Worm (Caenorhabditis elegans) whole organism, L4 larva: ENCODE data around the gene R09E12.9.

Experiments
- ZK337.2 ChIP-seq: fragments of 200-800 bp; sonication (Bioruptor generic); IDR thresholded peaks from 2 replicates; pipeline ENCODE4 v1.3.6; 2022; ENCODE audit warnings: missing genetic modification reagents, missing genetic modification characterization, missing compliant biosample characterization
- aly-2 ChIP-seq: sonication (generic microtip); optimal IDR thresholded peaks from 2 replicates; lab custom pipeline; 2018; ENCODE audit warnings: missing biosample characterization, missing genetic modification characterization
- ctbp-1 ChIP-seq: fragments of 200-800 bp; sonication (Bioruptor generic); IDR thresholded peaks from 2 replicates; pipeline ENCODE4 v1.3.6; 2022; ENCODE audit warnings: missing genetic modification reagents, missing genetic modification characterization, missing compliant biosample characterization
- hif-1 ChIP-seq, 2 experiments: sonication (generic microtip); optimal IDR thresholded peaks; 2 replicates each; lab custom pipeline; 2016 to 2017; ENCODE audit warnings: missing compliant biosample characterization in 2 of 2, missing genetic modification characterization in 2 of 2, missing genetic modification reagents in 2 of 2, missing genotype in 2 of 2, mild to moderate bottlenecking in 1 of 2
- jun-1 ChIP-seq: fragments of 150-350 bp; optimal IDR thresholded peaks from 2 replicates; lab custom pipeline; 2014; ENCODE audit warnings: missing biosample characterization, missing genetic modification reagents, missing genetic modification characterization

- TF ChIP-seq ctbp-1 (GFP tag; lab: Robert Waterston, UW) (no peak), hif-1 (tag; optimal IDR thresholded peaks at IDR 0.05; lab: Kevin White, UChicago) (no peak), aly-2 (tag; lab: Kevin White, UChicago) (no peak), jun-1 (no peak), ZK337.2 (GFP tag; lab: Robert Waterston, UW) (no peak)
Measured at ce11 chrV:813101-813500, 35.7 kb downstream of the R09E12.9 start, which contains the start of gene R13D11.10.
